Fruit fly (Drosophila melanogaster): ENCODE data around the gene Kap-alpha3.

Gene Kap-alpha3

DNA sequence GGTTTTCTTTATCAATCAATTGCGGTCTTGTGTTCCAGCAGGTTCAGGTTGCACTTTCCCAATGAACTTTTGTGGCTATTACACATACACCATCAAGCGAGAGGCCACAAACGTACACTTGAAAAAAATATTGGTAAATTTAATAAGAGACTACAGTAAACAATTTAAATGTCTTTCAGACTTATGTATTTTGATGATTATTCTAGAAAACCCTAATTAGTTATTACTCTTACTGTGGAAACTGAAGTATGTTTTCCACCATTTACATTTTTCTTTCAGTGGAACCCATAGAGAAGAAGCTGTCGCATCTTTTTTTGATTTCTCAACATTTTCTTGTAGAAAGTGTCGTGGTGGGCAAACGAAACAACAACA lies 43.4 kb downstream of the Kap-alpha3 start (continued):
- peak; percentile 93 for TF ChIP-seq HLH3B (GFP tag; IDR thresholded peaks at IDR 0.05)
- no peak for TF ChIP-seq usp (GFP tag; optimal IDR thresholded peaks at IDR 0.05)
- TF ChIP-seq CG4404 (GFP tag; IDR thresholded peaks at IDR 0.05), result peak; percentile 42
- TF ChIP-seq emc (GFP tag; optimal IDR thresholded peaks at IDR 0.05), result peak; percentile 86
- peak; percentile 3 for TF ChIP-seq gfzf (GFP tag; optimal IDR thresholded peaks at IDR 0.05)
- peak; percentile 91 for TF ChIP-seq CG14441 (GFP tag; IDR thresholded peaks at IDR 0.05)
- TF ChIP-seq exex (tag; optimal IDR thresholded peaks at IDR 0.05), result no peak
- peak; percentile 86 for TF ChIP-seq CG31388 (GFP tag; optimal IDR thresholded peaks at IDR 0.05)
- peak; percentile 96 for TF ChIP-seq CG10979 (tag; optimal IDR thresholded peaks at IDR 0.05)
- TF ChIP-seq CG11093 (GFP tag; IDR thresholded peaks at IDR 0.05), result peak; percentile 89
- TF ChIP-seq D19B (GFP tag; optimal IDR thresholded peaks at IDR 0.05), result peak; percentile 68
- no peak for TF ChIP-seq CG8478 (optimal IDR thresholded peaks at IDR 0.05)
- TF ChIP-seq eve (GFP tag; optimal IDR thresholded peaks at IDR 0.05), result peak in 1 of 2 experiments; percentile 98
- no peak for TF ChIP-seq lov (optimal IDR thresholded peaks at IDR 0.05)
- peak; percentile 89; the same call in 2 of the 3 replicates for TF ChIP-seq lov (GFP tag; IDR thresholded peaks at IDR 0.05)
- peak; percentile 89 for TF ChIP-seq CrebB (tag; optimal IDR thresholded peaks at IDR 0.05)
- peak; percentile 79 for TF ChIP-seq Hmx (GFP tag; optimal IDR thresholded peaks at IDR 0.05)
- TF ChIP-seq Atf3 (GFP tag; optimal IDR thresholded peaks at IDR 0.05), result peak; percentile 94
- TF ChIP-seq mirr (GFP tag; optimal IDR thresholded peaks at IDR 0.05), result no peak
- no peak for TF ChIP-seq CG1832 (GFP tag; optimal IDR thresholded peaks at IDR 0.05)
- TF ChIP-seq tll (GFP tag; optimal IDR thresholded peaks at IDR 0.05), result no peak
- peak; percentile 74 for TF ChIP-seq CG16815 (GFP tag; optimal IDR thresholded peaks at IDR 0.05)
- TF ChIP-seq Hr78 (GFP tag; optimal IDR thresholded peaks at IDR 0.05), result peak in 1 of 2 experiments; percentile 68
- TF ChIP-seq CG10267 (tag; optimal IDR thresholded peaks at IDR 0.05), result peak; percentile 88
- no peak for TF ChIP-seq CG11560 (tag; IDR thresholded peaks at IDR 0.05)
- peak in 1 of 3 experiments; percentile 89 for TF ChIP-seq lola (GFP tag; optimal IDR thresholded peaks at IDR 0.05)
- TF ChIP-seq Doc3 (GFP tag; IDR thresholded peaks at IDR 0.05; ENCODE audit: partially characterized antibody), result no peak
- peak; percentile 31 for TF ChIP-seq p53 (GFP tag; optimal IDR thresholded peaks at IDR 0.05)
- TF ChIP-seq stc (GFP tag; IDR thresholded peaks at IDR 0.05), result peak; percentile 93
- TF ChIP-seq CG10274 (GFP tag; optimal IDR thresholded peaks at IDR 0.05), result peak; percentile 61
- TF ChIP-seq HLHmδ (GFP tag; optimal IDR thresholded peaks at IDR 0.05), result no peak
- no peak for TF ChIP-seq hth (optimal IDR thresholded peaks at IDR 0.05)
- peak; percentile 84 for TF ChIP-seq al (GFP tag; IDR thresholded peaks at IDR 0.05)
- TF ChIP-seq bbx (GFP tag; IDR thresholded peaks at IDR 0.05; ENCODE audit: partially characterized antibody), result no peak
- TF ChIP-seq CG2678 (tag; optimal IDR thresholded peaks at IDR 0.05), result peak; percentile 96
- TF ChIP-seq Opbp (GFP tag; IDR thresholded peaks at IDR 0.05; ENCODE audit: partially characterized antibody), result no peak
- TF ChIP-seq Neu2 (GFP tag; optimal IDR thresholded peaks at IDR 0.05; ENCODE audit: borderline replicate concordance), result peak; percentile 4
- peak; percentile 91 for TF ChIP-seq CG4820 (GFP tag; optimal IDR thresholded peaks at IDR 0.05)
- TF ChIP-seq jing (GFP tag; optimal IDR thresholded peaks at IDR 0.05), result peak; percentile 86
- peak; percentile 87 for TF ChIP-seq CG3281 (GFP tag; optimal IDR thresholded peaks at IDR 0.05)
- 0 out of 3 replicates have a peak, but pooled peaks have one; percentile 64 for TF ChIP-seq CG6175 (GFP tag; IDR thresholded peaks at IDR 0.05)
- peak; percentile 98 for TF ChIP-seq gem (tag; optimal IDR thresholded peaks at IDR 0.05)
- peak; percentile 33 for TF ChIP-seq vfl (GFP tag; optimal IDR thresholded peaks at IDR 0.05)
- peak; percentile 88 for TF ChIP-seq disco-r (GFP tag; optimal IDR thresholded peaks at IDR 0.05)
- TF ChIP-seq B-H1 (GFP tag; IDR thresholded peaks at IDR 0.05), result peak; percentile 86
- TF ChIP-seq CG1603 (tag; optimal IDR thresholded peaks at IDR 0.05), result peak; percentile 90
- TF ChIP-seq zfh2 (GFP tag; optimal IDR thresholded peaks at IDR 0.05), result peak; percentile 70
- peak; percentile 87 for TF ChIP-seq chm (GFP tag; IDR thresholded peaks at IDR 0.05)
- peak; percentile 74 for TF ChIP-seq Ets97D (GFP tag; optimal IDR thresholded peaks at IDR 0.05)
- no peak for TF ChIP-seq CG34224 (GFP tag; IDR thresholded peaks at IDR 0.05; ENCODE audit: partially characterized antibody)
- TF ChIP-seq CG7372 (GFP tag; IDR thresholded peaks at IDR 0.05), result peak; percentile 87

All from whole organism, embryonic.